Worm (Caenorhabditis elegans) whole organism, young adult: ENCODE measurements around the gene H01G02.3.

Source experiments
- B0035.1 ChIP-seq: sonication (generic microtip); optimal IDR thresholded peaks from 2 replicates; lab custom pipeline; 2016; ENCODE audit warnings: missing genetic modification characterization, mild to moderate bottlenecking, missing compliant biosample characterization, missing genotype, missing genetic modification reagents
- B0336.3 ChIP-seq: fragments of 200-800 bp; sonication (Bioruptor generic); IDR thresholded peaks from 2 replicates; pipeline ENCODE4 v1.3.6; 2022; ENCODE audit warnings: missing genetic modification characterization, missing compliant biosample characterization
- C17E4.6 ChIP-seq: fragments of 200-800 bp; sonication (Bioruptor generic); IDR thresholded peaks from 2 replicates; pipeline ENCODE4 v1.3.6; 2022; ENCODE audit warnings: missing genetic modification reagents, missing genetic modification characterization, missing compliant biosample characterization
- F22D6.2 ChIP-seq: sonication (generic microtip); optimal IDR thresholded peaks from 2 replicates; lab custom pipeline; 2016; ENCODE audit warnings: mild to moderate bottlenecking, missing genetic modification characterization, missing compliant biosample characterization
- F23B12.7 ChIP-seq: sonication (generic microtip); optimal IDR thresholded peaks from 2 replicates; lab custom pipeline; 2017; ENCODE audit warnings: missing genetic modification characterization, mild to moderate bottlenecking, missing compliant biosample characterization, antibody characterized with exemption, moderate library complexity; ENCODE audit not compliant: insufficient read depth
- F37B4.10 ChIP-seq: fragments of 200-800 bp; sonication (Bioruptor generic); IDR thresholded peaks from 2 replicates; pipeline ENCODE4 v1.3.6; 2022; ENCODE audit warnings: missing genetic modification characterization, missing compliant biosample characterization
- F39B2.1 ChIP-seq: fragments of 200-800 bp; sonication (Bioruptor generic); IDR thresholded peaks from 2 replicates; pipeline ENCODE4 v1.3.6; 2022; ENCODE audit warnings: missing genetic modification reagents, missing genetic modification characterization, missing compliant biosample characterization
- F55B11.4 ChIP-seq: sonication (generic microtip); optimal IDR thresholded peaks from 2 replicates; lab custom pipeline; 2016; ENCODE audit warnings: missing compliant biosample characterization, missing genetic modification characterization, borderline replicate concordance; ENCODE audit not compliant: insufficient read depth
- K11D2.4 ChIP-seq: fragments of 200-800 bp; sonication (Bioruptor generic); IDR thresholded peaks from 2 replicates; pipeline ENCODE4 v1.3.6; 2022; ENCODE audit warnings: missing genetic modification reagents, missing genetic modification characterization, missing compliant biosample characterization
- K12H6.12 ChIP-seq: fragments of 200-800 bp; sonication (Bioruptor generic); optimal IDR thresholded peaks from 2 replicates; lab custom pipeline; 2018; ENCODE audit warnings: mild to moderate bottlenecking, missing genetic modification characterization, missing compliant biosample characterization
- Y53F4B.3 ChIP-seq: fragments of 200-800 bp; sonication (Bioruptor generic); IDR thresholded peaks from 2 replicates; pipeline ENCODE4 v1.3.6; 2022; ENCODE audit warnings: missing genetic modification reagents, missing genetic modification characterization, missing compliant biosample characterization
- Y53G8AR.9 ChIP-seq: fragments of 200-800 bp; sonication (Bioruptor generic); conservative IDR thresholded peaks from 2 replicates; pipeline ENCODE4 v1.3.6; 2022; ENCODE audit warnings: missing genetic modification reagents, missing genetic modification characterization, missing compliant biosample characterization
- Y67H2A.10 ChIP-seq: fragments of 200-800 bp; sonication (Bioruptor generic); conservative IDR thresholded peaks from 2 replicates; pipeline ENCODE4 v1.3.6; 2022; ENCODE audit warnings: missing genetic modification reagents, missing genetic modification characterization, missing compliant biosample characterization
- Y79H2A.3 ChIP-seq: fragments of 200-800 bp; sonication (Bioruptor generic); conservative IDR thresholded peaks from 2 replicates; pipeline ENCODE4 v1.3.6; 2022; ENCODE audit warnings: missing genetic modification reagents, missing genetic modification characterization, missing compliant biosample characterization
- Y95B8A.8 ChIP-seq: fragments of 200-800 bp; sonication (Bioruptor generic); IDR thresholded peaks from 2 replicates; pipeline ENCODE4 v1.3.6; 2022; ENCODE audit warnings: missing genetic modification reagents, missing genetic modification characterization, missing compliant biosample characterization
- ama-1 ChIP-seq, 3 experiments: fragments of 150-350 bp in 1 of 3; sonication (generic microtip) in 2 of 3; optimal IDR thresholded peaks; 2 replicates each; lab custom pipeline; 2014 to 2018; ENCODE audit warnings: missing biosample characterization in 2 of 3, missing genetic modification characterization in 2 of 3, missing genetic modification reagents in 2 of 3
- aptf-2 ChIP-seq: fragments of 200-800 bp; sonication (Bioruptor generic); conservative IDR thresholded peaks from 2 replicates; pipeline ENCODE4 v1.3.6; 2022; ENCODE audit warnings: missing genetic modification reagents, missing genetic modification characterization, missing compliant biosample characterization
- bed-2 ChIP-seq: fragments of 200-800 bp; sonication (Bioruptor generic); IDR thresholded peaks from 2 replicates; pipeline ENCODE4 v1.3.6; 2022; ENCODE audit warnings: missing genetic modification reagents, missing genetic modification characterization, missing compliant biosample characterization
- ceh-27 ChIP-seq: fragments of 200-800 bp; sonication (Bioruptor generic); optimal IDR thresholded peaks from 2 replicates; lab custom pipeline; 2018; ENCODE audit warnings: mild to moderate bottlenecking, missing genetic modification characterization, moderate library complexity, missing compliant biosample characterization
- dpl-1 ChIP-seq: fragments of 150-350 bp; optimal IDR thresholded peaks from 2 replicates; lab custom pipeline; 2014; ENCODE audit warnings: missing biosample characterization, missing genetic modification reagents, missing genetic modification characterization
- ekl-4 ChIP-seq: fragments of 200-800 bp; sonication (Bioruptor generic); IDR thresholded peaks from 2 replicates; pipeline ENCODE4 v1.3.6; 2022; ENCODE audit warnings: missing genetic modification reagents, missing genetic modification characterization, missing compliant biosample characterization
- ets-4 ChIP-seq: fragments of 200-800 bp; sonication (Bioruptor generic); optimal IDR thresholded peaks from 2 replicates; lab custom pipeline; 2018; ENCODE audit warnings: mild to moderate bottlenecking, missing genetic modification characterization, missing compliant biosample characterization
- gei-17 ChIP-seq: fragments of 200-800 bp; sonication (Bioruptor generic); optimal IDR thresholded peaks from 2 replicates; lab custom pipeline; 2018; ENCODE audit warnings: mild to moderate bottlenecking, missing genetic modification characterization, missing compliant biosample characterization
- him-1 ChIP-seq: sonication (generic microtip); optimal IDR thresholded peaks from 2 replicates; lab custom pipeline; 2016; ENCODE audit warnings: missing genotype, missing genetic modification reagents, missing genetic modification characterization, missing compliant biosample characterization
- hmg-20 ChIP-seq: fragments of 200-800 bp; sonication (Bioruptor generic); IDR thresholded peaks from 2 replicates; pipeline ENCODE4 v1.3.6; 2022; ENCODE audit warnings: missing genetic modification reagents, missing genetic modification characterization, missing compliant biosample characterization
- hsf-1 ChIP-seq: fragments of 200-800 bp; sonication (Bioruptor generic); IDR thresholded peaks from 2 replicates; pipeline ENCODE4 v1.3.6; 2022; ENCODE audit warnings: missing genetic modification reagents, missing genetic modification characterization, missing compliant biosample characterization
- let-526 ChIP-seq: fragments of 200-800 bp; sonication (Bioruptor generic); IDR thresholded peaks from 2 replicates; pipeline ENCODE4 v1.3.6; 2022; ENCODE audit warnings: missing genetic modification reagents, missing genetic modification characterization, missing compliant biosample characterization
- lin-35 ChIP-seq, 3 experiments: fragments of 150-350 bp in 2 of 3; sonication (generic microtip) in 1 of 3; optimal IDR thresholded peaks; 2 replicates each; lab custom pipeline; 2014 to 2018; ENCODE audit warnings: missing biosample characterization in 3 of 3, missing genetic modification characterization in 3 of 3, missing genetic modification reagents in 3 of 3
- lin-54 ChIP-seq: fragments of 200-800 bp; sonication (Bioruptor generic); optimal IDR thresholded peaks from 2 replicates; lab custom pipeline; 2018; ENCODE audit warnings: mild to moderate bottlenecking, missing genetic modification characterization, missing compliant biosample characterization
- lsl-1 ChIP-seq: fragments of 200-800 bp; sonication (Bioruptor generic); optimal IDR thresholded peaks from 2 replicates; lab custom pipeline; 2018; ENCODE audit warnings: mild to moderate bottlenecking, missing genetic modification characterization, moderate library complexity, missing compliant biosample characterization
- madf-6 ChIP-seq: fragments of 200-800 bp; sonication (Bioruptor generic); IDR thresholded peaks from 2 replicates; pipeline ENCODE4 v1.3.6; 2022; ENCODE audit warnings: missing genetic modification reagents, missing genetic modification characterization, missing compliant biosample characterization
- madf-8 ChIP-seq: fragments of 200-800 bp; sonication (Bioruptor generic); conservative IDR thresholded peaks from 2 replicates; pipeline ENCODE4 v1.3.6; 2022; ENCODE audit warnings: missing genetic modification reagents, missing genetic modification characterization, missing compliant biosample characterization
- mcd-1 ChIP-seq: fragments of 200-800 bp; sonication (Bioruptor generic); IDR thresholded peaks from 2 replicates; pipeline ENCODE4 v1.3.6; 2022; ENCODE audit warnings: missing genetic modification reagents, missing genetic modification characterization, missing compliant biosample characterization
- nfya-1 ChIP-seq: sonication (generic microtip); optimal IDR thresholded peaks from 2 replicates; lab custom pipeline; 2017; ENCODE audit warnings: antibody characterized with exemption, missing compliant biosample characterization, missing genetic modification characterization, borderline replicate concordance; ENCODE audit not compliant: insufficient read depth
- nfyb-1 ChIP-seq: fragments of 200-800 bp; sonication (Bioruptor generic); IDR thresholded peaks from 2 replicates; pipeline ENCODE4 v1.3.6; 2022; ENCODE audit warnings: missing genetic modification reagents, missing genetic modification characterization, missing compliant biosample characterization
- snpc-1.3 ChIP-seq: sonication (generic microtip); optimal IDR thresholded peaks from 2 replicates; lab custom pipeline; 2017; ENCODE audit warnings: missing genetic modification characterization, mild to moderate bottlenecking, missing compliant biosample characterization, antibody characterized with exemption, moderate library complexity, missing genotype, missing genetic modification reagents; ENCODE audit not compliant: insufficient read depth
- snpc-3.4 ChIP-seq: sonication (generic microtip); optimal IDR thresholded peaks from 2 replicates; lab custom pipeline; 2017; ENCODE audit warnings: missing genetic modification characterization, mild to moderate bottlenecking, missing compliant biosample characterization, antibody characterized with exemption, moderate library complexity, missing genotype, missing genetic modification reagents
- snpc-4 ChIP-seq, 5 experiments: fragments of 150-350 bp in 1 of 5; sonication (generic microtip) in 4 of 5; optimal IDR thresholded peaks; 2 replicates each; lab custom pipeline; 2014 to 2018; ENCODE audit warnings: missing genetic modification characterization in 5 of 5, missing biosample characterization in 3 of 5, antibody characterized with exemption in 2 of 5, mild to moderate bottlenecking in 2 of 5, missing compliant biosample characterization in 2 of 5, missing genotype in 2 of 5, moderate library complexity in 2 of 5, missing genetic modification reagents in 1 of 5
- sptf-2 ChIP-seq: fragments of 200-800 bp; sonication (Bioruptor generic); optimal IDR thresholded peaks from 2 replicates; lab custom pipeline; 2018; ENCODE audit warnings: mild to moderate bottlenecking, missing genetic modification characterization, missing compliant biosample characterization
- tlf-1 ChIP-seq: fragments of 200-800 bp; sonication (Bioruptor generic); optimal IDR thresholded peaks from 2 replicates; lab custom pipeline; 2018; ENCODE audit warnings: mild to moderate bottlenecking, missing genetic modification characterization, missing compliant biosample characterization
- unc-130 ChIP-seq: sonication (generic microtip); optimal IDR thresholded peaks from 2 replicates; lab custom pipeline; 2016; ENCODE audit warnings: missing genetic modification reagents, missing genetic modification characterization, missing compliant biosample characterization
- unc-62 ChIP-seq: fragments of 150-350 bp; optimal IDR thresholded peaks from 2 replicates; lab custom pipeline; 2014; ENCODE audit warnings: missing biosample characterization, missing genetic modification reagents, missing genetic modification characterization
- ztf-22 ChIP-seq: fragments of 200-800 bp; sonication (Bioruptor generic); optimal IDR thresholded peaks from 2 replicates; lab custom pipeline; 2018; ENCODE audit warnings: mild to moderate bottlenecking, missing genetic modification characterization, moderate library complexity, missing compliant biosample characterization
- ztf-28 ChIP-seq: fragments of 200-800 bp; sonication (Bioruptor generic); IDR thresholded peaks from 2 replicates; pipeline ENCODE4 v1.3.6; 2022; ENCODE audit warnings: missing genetic modification reagents, missing genetic modification characterization, missing compliant biosample characterization
- ztf-6 ChIP-seq: fragments of 200-800 bp; sonication (Bioruptor generic); IDR thresholded peaks from 2 replicates; pipeline ENCODE4 v1.3.6; 2022; ENCODE audit warnings: missing genetic modification reagents, missing genetic modification characterization, missing compliant biosample characterization

The H01G02.3 gene

DNA sequence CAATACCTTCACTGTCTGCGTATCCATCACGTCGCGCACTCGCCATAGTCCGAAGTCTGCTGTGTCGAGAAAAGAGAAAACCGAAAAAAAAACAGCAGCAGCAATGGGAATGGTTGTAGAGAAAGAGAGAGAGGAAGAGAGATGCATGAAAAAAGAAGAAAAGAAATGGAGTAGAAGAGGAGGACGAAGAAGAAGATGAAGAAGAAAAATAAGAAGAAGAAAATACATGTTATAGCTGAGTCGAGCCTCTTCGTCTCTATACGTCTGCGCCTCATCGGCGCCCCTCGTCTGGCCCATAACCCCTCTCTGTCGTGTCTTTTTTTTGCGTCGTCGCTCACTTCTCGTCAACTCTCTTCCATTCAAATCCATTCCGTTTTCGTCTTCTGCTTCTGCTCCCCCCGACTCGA is 17.3 kb upstream of the H01G02.3 start (continued):
- TF ChIP-seq mcd-1 (GFP tag; lab: Robert Waterston, UW) = no peak; the same call in 1 of the 2 replicates
- TF ChIP-seq F39B2.1 (GFP tag; lab: Robert Waterston, UW) = no peak
- TF ChIP-seq Y67H2A.10 (GFP tag; lab: Robert Waterston, UW) = no peak
- TF ChIP-seq madf-6 (GFP tag; lab: Robert Waterston, UW) = no peak
- TF ChIP-seq sptf-2 (GFP tag; lab: Kevin White, UChicago) = no peak
- TF ChIP-seq ztf-28 (GFP tag; lab: Robert Waterston, UW) = no peak
- no peak for TF ChIP-seq hsf-1
- no peak for TF ChIP-seq ets-4 (GFP tag; lab: Kevin White, UChicago)
- no peak for TF ChIP-seq gei-17 (GFP tag; lab: Kevin White, UChicago)
- TF ChIP-seq B0035.1 (tag; lab: Kevin White, UChicago) = no peak
- no peak for TF ChIP-seq F55B11.4 (tag; lab: Kevin White, UChicago)
- TF ChIP-seq F22D6.2 (tag; lab: Kevin White, UChicago) = no peak
- no peak for TF ChIP-seq aptf-2
- TF ChIP-seq him-1 (tag; lab: Kevin White, UChicago) = no peak
- no peak for TF ChIP-seq Y53G8AR.9
- no peak for TF ChIP-seq C17E4.6 (GFP tag; lab: Robert Waterston, UW)
- no peak for TF ChIP-seq ztf-22 (GFP tag; lab: Kevin White, UChicago)
- TF ChIP-seq snpc-1.3 (tag; lab: Kevin White, UChicago) = no peak
- no peak for TF ChIP-seq snpc-4 (GFP tag; optimal IDR thresholded peaks at IDR 0.05; lab: Kevin White, UChicago)
- TF ChIP-seq snpc-4 (tag; optimal IDR thresholded peaks at IDR 0.05; lab: Kevin White, UChicago) = peak in 1 of 4 experiments; percentile 28
- no peak for TF ChIP-seq F37B4.10 (GFP tag; lab: Robert Waterston, UW)
- no peak for TF ChIP-seq ekl-4 (GFP tag; lab: Robert Waterston, UW)
- TF ChIP-seq unc-130 (GFP tag; lab: Kevin White, UChicago) = no peak
- TF ChIP-seq nfyb-1 = no peak
- TF ChIP-seq lin-54 (GFP tag; lab: Kevin White, UChicago) = no peak
- no peak for TF ChIP-seq bed-2 (GFP tag; lab: Robert Waterston, UW)
- TF ChIP-seq Y53F4B.3 = no peak
- TF ChIP-seq B0336.3 (GFP tag; lab: Robert Waterston, UW) = no peak
- no peak for TF ChIP-seq tlf-1 (GFP tag; lab: Kevin White, UChicago)
- TF ChIP-seq ceh-27 = peak; percentile 49

DNA sequence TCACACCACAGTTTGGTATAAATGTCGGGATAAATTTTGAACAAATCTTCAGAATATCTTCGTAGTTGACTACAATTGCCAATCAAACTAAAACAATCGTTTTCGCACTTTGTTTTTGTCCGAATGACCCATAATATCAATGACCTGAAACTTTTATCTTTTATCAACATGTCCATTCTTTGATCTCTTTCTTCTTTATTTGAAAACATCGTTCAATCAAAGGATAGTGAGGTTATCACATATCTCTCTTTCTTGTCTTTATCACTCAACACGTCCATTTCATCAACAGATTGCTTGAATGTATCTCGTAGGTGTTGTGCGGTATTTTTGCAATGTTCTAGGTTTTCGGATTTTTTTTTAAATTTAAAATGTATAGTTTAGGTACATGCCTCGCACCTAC is 16.7 kb upstream of the H01G02.3 start:
- no peak for TF ChIP-seq lsl-1
- no peak for TF ChIP-seq B0035.1 (tag; lab: Kevin White, UChicago)
- no peak for TF ChIP-seq F39B2.1 (GFP tag; lab: Robert Waterston, UW)
- no peak for TF ChIP-seq Y79H2A.3 (GFP tag; lab: Robert Waterston, UW)
- no peak for TF ChIP-seq K12H6.12 (tag; lab: Kevin White, UChicago)
- no peak for TF ChIP-seq unc-62 (GFP tag; lab: Kevin White, UChicago)
- no peak for TF ChIP-seq dpl-1 (GFP tag; lab: Kevin White, UChicago)
- TF ChIP-seq let-526 (GFP tag; lab: Robert Waterston, UW) = no peak
- TF ChIP-seq nfya-1 (tag; lab: Kevin White, UChicago) = no peak
- TF ChIP-seq lin-35 (GFP tag; optimal IDR thresholded peaks at IDR 0.05; lab: Kevin White, UChicago) = no peak
- no peak for TF ChIP-seq K11D2.4
- TF ChIP-seq hmg-20 (GFP tag; lab: Robert Waterston, UW) = no peak
- no peak for TF ChIP-seq ztf-28 (GFP tag; lab: Robert Waterston, UW)
- TF ChIP-seq ztf-6 (GFP tag; lab: Robert Waterston, UW) = no peak
- TF ChIP-seq Y95B8A.8 = no peak
- no peak for TF ChIP-seq ama-1 (optimal IDR thresholded peaks at IDR 0.05; lab: Kevin White, UChicago)
- TF ChIP-seq ama-1 (GFP tag; optimal IDR thresholded peaks at IDR 0.05; lab: Kevin White, UChicago) = no peak
- no peak for TF ChIP-seq madf-8
- no peak for TF ChIP-seq F23B12.7 (tag; lab: Kevin White, UChicago)
- no peak for TF ChIP-seq sptf-2 (GFP tag; lab: Kevin White, UChicago)
- no peak for TF ChIP-seq snpc-3.4 (tag; lab: Kevin White, UChicago)
